Worm (Caenorhabditis elegans) whole organism, mixed stage, embryonic: Measurements from ENCODE around the gene srx-56.
A peak's percentile ranks its signal among the peaks of the same experiment; 100 is the strongest.
"Not testable (repeated sequence)": the region's sequence is repeated elsewhere in the genome, so short reads cannot be mapped to it uniquely, and the experiment has no call there.

ENCODE experiments used
- M03D4.4 ChIP-seq: sonication (generic microtip); optimal IDR thresholded peaks from 2 replicates; lab custom pipeline; 2017; ENCODE audit warnings: mild to moderate bottlenecking, missing genetic modification characterization, missing compliant biosample characterization
- bed-3 ChIP-seq: fragments of 200-800 bp; sonication (Bioruptor generic); optimal IDR thresholded peaks from 3 replicates; lab custom pipeline; 2018; ENCODE audit warnings: mild to moderate bottlenecking, missing genetic modification characterization, moderate library complexity, missing compliant biosample characterization
- blmp-1 ChIP-seq: fragments of 150-350 bp; optimal IDR thresholded peaks from 2 replicates; lab custom pipeline; 2014; ENCODE audit warnings: missing biosample characterization, missing genetic modification characterization
- ceh-39 ChIP-seq: fragments of 150-350 bp; optimal IDR thresholded peaks from 2 replicates; lab custom pipeline; 2014; ENCODE audit warnings: missing biosample characterization, missing genetic modification characterization
- ceh-43 ChIP-seq: fragments of 200-800 bp; sonication (Bioruptor generic); optimal IDR thresholded peaks from 2 replicates; lab custom pipeline; 2018; ENCODE audit warnings: mild to moderate bottlenecking, missing genetic modification characterization, moderate library complexity, missing compliant biosample characterization
- ceh-83 ChIP-seq: fragments of 200-800 bp; sonication (Bioruptor generic); optimal IDR thresholded peaks from 2 replicates; lab custom pipeline; 2018; ENCODE audit warnings: mild to moderate bottlenecking, missing genetic modification characterization, missing compliant biosample characterization
- ces-1 ChIP-seq: fragments of 150-350 bp; optimal IDR thresholded peaks from 2 replicates; lab custom pipeline; 2014; ENCODE audit warnings: missing biosample characterization, missing genetic modification reagents, missing genetic modification characterization
- cnd-1 ChIP-seq: fragments of 200-800 bp; sonication (Bioruptor generic); optimal IDR thresholded peaks from 2 replicates; lab custom pipeline; 2018; ENCODE audit warnings: mild to moderate bottlenecking, missing genetic modification characterization, missing compliant biosample characterization
- drap-1 ChIP-seq: fragments of 200-800 bp; sonication (Bioruptor generic); optimal IDR thresholded peaks from 3 replicates; lab custom pipeline; 2018; ENCODE audit warnings: mild to moderate bottlenecking, missing genetic modification characterization, missing compliant biosample characterization
- elt-1 ChIP-seq: sonication (generic microtip); optimal IDR thresholded peaks from 2 replicates; lab custom pipeline; 2017; ENCODE audit warnings: missing genetic modification characterization, mild to moderate bottlenecking, missing compliant biosample characterization, antibody characterized with exemption, moderate library complexity, borderline replicate concordance; ENCODE audit not compliant: insufficient read depth
- elt-3 ChIP-seq: fragments of 150-350 bp; optimal IDR thresholded peaks from 2 replicates; lab custom pipeline; 2014; ENCODE audit warnings: missing biosample characterization, missing genetic modification characterization
- flh-1 ChIP-seq: fragments of 200-800 bp; sonication (Bioruptor generic); optimal IDR thresholded peaks from 2 replicates; lab custom pipeline; 2018; ENCODE audit warnings: mild to moderate bottlenecking, missing genetic modification characterization, moderate library complexity, missing compliant biosample characterization
- ham-2 ChIP-seq: fragments of 200-800 bp; sonication (Bioruptor generic); optimal IDR thresholded peaks from 2 replicates; lab custom pipeline; 2018; ENCODE audit warnings: mild to moderate bottlenecking, missing genetic modification characterization, missing compliant biosample characterization
- hlh-1 ChIP-seq: fragments of 150-350 bp; optimal IDR thresholded peaks from 2 replicates; lab custom pipeline; 2014; ENCODE audit warnings: missing biosample characterization, missing genetic modification reagents, missing genetic modification characterization
- lin-13 ChIP-seq: fragments of 150-350 bp; optimal IDR thresholded peaks from 2 replicates; lab custom pipeline; 2014; ENCODE audit warnings: missing biosample characterization, missing genetic modification characterization
- lin-32 ChIP-seq: fragments of 200-800 bp; sonication (Bioruptor generic); optimal IDR thresholded peaks from 2 replicates; lab custom pipeline; 2018; ENCODE audit warnings: mild to moderate bottlenecking, missing genetic modification characterization, missing compliant biosample characterization
- lsy-2 ChIP-seq: fragments of 150-350 bp; optimal IDR thresholded peaks from 2 replicates; lab custom pipeline; 2014; ENCODE audit warnings: missing biosample characterization, missing genetic modification characterization
- mep-1 ChIP-seq: fragments of 150-350 bp; optimal IDR thresholded peaks from 2 replicates; lab custom pipeline; 2017; ENCODE audit warnings: missing biosample characterization, missing genetic modification reagents, missing genetic modification characterization, inconsistent platforms
- mls-2 ChIP-seq: sonication (generic microtip); optimal IDR thresholded peaks from 2 replicates; lab custom pipeline; 2016; ENCODE audit warnings: mild to moderate bottlenecking, missing genetic modification characterization, moderate library complexity, missing compliant biosample characterization
- nhr-12 ChIP-seq: fragments of 150-350 bp; optimal IDR thresholded peaks from 2 replicates; lab custom pipeline; 2014; ENCODE audit warnings: missing biosample characterization, missing genetic modification characterization
- nhr-2 ChIP-seq: fragments of 150-350 bp; optimal IDR thresholded peaks from 2 replicates; lab custom pipeline; 2014; ENCODE audit warnings: missing biosample characterization, missing genetic modification characterization
- nhr-28 ChIP-seq: fragments of 150-350 bp; optimal IDR thresholded peaks from 2 replicates; lab custom pipeline; 2014; ENCODE audit warnings: missing biosample characterization, missing genetic modification characterization
- nhr-76 ChIP-seq: sonication (generic microtip); optimal IDR thresholded peaks from 2 replicates; lab custom pipeline; 2017; ENCODE audit warnings: missing biosample characterization, missing genetic modification characterization
- pha-4 ChIP-seq: fragments of 150-350 bp; optimal IDR thresholded peaks from 2 replicates; lab custom pipeline; 2018; ENCODE audit warnings: missing biosample characterization, missing genetic modification reagents, missing genetic modification characterization
- sem-2 ChIP-seq: fragments of 200-800 bp; sonication (Bioruptor generic); optimal IDR thresholded peaks from 2 replicates; lab custom pipeline; 2018; ENCODE audit warnings: mild to moderate bottlenecking, missing genetic modification characterization, missing compliant biosample characterization
- snpc-4 ChIP-seq: fragments of 150-350 bp; optimal IDR thresholded peaks from 2 replicates; lab custom pipeline; 2014; ENCODE audit warnings: missing biosample characterization, missing genetic modification characterization
- sptf-1 ChIP-seq: sonication (generic microtip); optimal IDR thresholded peaks from 2 replicates; lab custom pipeline; 2017; ENCODE audit warnings: mild to moderate bottlenecking, missing genetic modification characterization, moderate library complexity, missing compliant biosample characterization
- tbx-8 ChIP-seq: fragments of 200-800 bp; sonication (Bioruptor generic); optimal IDR thresholded peaks from 2 replicates; lab custom pipeline; 2018; ENCODE audit warnings: mild to moderate bottlenecking, missing genetic modification characterization, moderate library complexity, missing compliant biosample characterization
- unc-120 ChIP-seq: sonication (generic microtip); optimal IDR thresholded peaks from 2 replicates; lab custom pipeline; 2017; ENCODE audit warnings: missing genetic modification characterization, missing compliant biosample characterization; ENCODE audit not compliant: poor library complexity, severe bottlenecking
- unc-39 ChIP-seq: fragments of 150-350 bp; optimal IDR thresholded peaks from 2 replicates; lab custom pipeline; 2014; ENCODE audit warnings: missing biosample characterization, missing genetic modification characterization
- unc-62 ChIP-seq: fragments of 150-350 bp; optimal IDR thresholded peaks from 2 replicates; lab custom pipeline; 2014; ENCODE audit warnings: missing biosample characterization, missing genetic modification reagents, missing genetic modification characterization
- zip-8 ChIP-seq: fragments of 150-350 bp; optimal IDR thresholded peaks from 2 replicates; lab custom pipeline; 2014; ENCODE audit warnings: missing biosample characterization, missing genetic modification characterization
- ztf-11 ChIP-seq: fragments of 150-350 bp; optimal IDR thresholded peaks from 2 replicates; lab custom pipeline; 2014; ENCODE audit warnings: missing biosample characterization, missing genetic modification characterization

srx-56 gene

ce11 chrV:7330868-7331267 lies 43.3 kb upstream of the srx-56 start, which contains the start of gene F10G2.2:
Gene F10G2.2 (plus strand): TSS chrV:7331168.
- no peak for TF ChIP-seq sptf-1
- TF ChIP-seq mep-1: no peak
- TF ChIP-seq elt-3 (tag; lab: Kevin White, UChicago): no peak
- no peak for TF ChIP-seq M03D4.4
- no peak for TF ChIP-seq flh-1
- TF ChIP-seq elt-1 (tag; lab: Kevin White, UChicago): no peak
- TF ChIP-seq drap-1 (GFP tag; lab: Kevin White, UChicago): no peak
- TF ChIP-seq nhr-2 (tag; lab: Kevin White, UChicago): no peak
- TF ChIP-seq zip-8 (tag; lab: Kevin White, UChicago): no peak
- no peak for TF ChIP-seq nhr-76 (tag; lab: Kevin White, UChicago)
- no peak for TF ChIP-seq snpc-4 (tag; lab: Kevin White, UChicago)
- no peak for TF ChIP-seq unc-39 (tag; lab: Kevin White, UChicago)

- TF ChIP-seq snpc-4 (tag; lab: Kevin White, UChicago) (no peak), ces-1 (GFP tag; lab: Kevin White, UChicago) (no peak), hlh-1 (tag; lab: Kevin White, UChicago) (peak; percentile 25)
These were observed 41.9 kb upstream of the srx-56 start, which contains the start of gene F10G2.1 for ce11 chrV:7332253-7332652. Gene F10G2.1 (plus strand): TSS chrV:7332553.

- not testable (repeated sequence) for TF ChIP-seq tbx-8; bed-3 (GFP tag; lab: Kevin White, UChicago); ceh-39
- TF ChIP-seq, all 35 proteins: peak for 0; not testable (repeated sequence) for 35
These were observed 37.0 kb upstream of the srx-56 start, which contains the start of gene F10G2.7 for ce11 chrV:7337218-7337617. Gene F10G2.7 (minus strand): TSS chrV:7337318.

- no peak for TF ChIP-seq ztf-11 (tag; lab: Kevin White, UChicago)
- no peak for TF ChIP-seq pha-4 (tag; lab: Kevin White, UChicago)
These were observed 34.4 kb upstream of the srx-56 start, which contains the start of gene srh-187 for ce11 chrV:7339831-7340230. Gene srh-187 (minus strand): TSS chrV:7339931.

- TF ChIP-seq ham-2 (GFP tag; lab: Kevin White, UChicago): no peak
- TF ChIP-seq sptf-1: no peak
- TF ChIP-seq unc-120: no peak
- no peak for TF ChIP-seq hlh-1 (tag; lab: Kevin White, UChicago)
- no peak for TF ChIP-seq elt-1 (tag; lab: Kevin White, UChicago)
- TF ChIP-seq M03D4.4: no peak
- TF ChIP-seq ceh-83 (GFP tag; lab: Kevin White, UChicago): no peak
- TF ChIP-seq mep-1: no peak
- no peak for TF ChIP-seq ceh-43 (GFP tag; lab: Kevin White, UChicago)
- TF ChIP-seq tbx-8: no peak
- no peak for TF ChIP-seq lin-32 (GFP tag; lab: Kevin White, UChicago)
- TF ChIP-seq bed-3 (GFP tag; lab: Kevin White, UChicago): no peak
- TF ChIP-seq elt-3 (tag; lab: Kevin White, UChicago): no peak
- no peak for TF ChIP-seq ces-1 (GFP tag; lab: Kevin White, UChicago)
- no peak for TF ChIP-seq drap-1 (GFP tag; lab: Kevin White, UChicago)
- TF ChIP-seq lsy-2: no peak
- TF ChIP-seq cnd-1: no peak
- TF ChIP-seq, all 35 proteins: peak for 0
These were observed 32.2 kb upstream of the srx-56 start, which contains the start of the genes nhr-263 and nhr-148 for ce11 chrV:7341942-7342341. Gene nhr-263 (minus strand): TSS chrV:7342042. Gene nhr-148 (plus strand): TSS chrV:7342156.

- TF ChIP-seq unc-62 (GFP tag; lab: Kevin White, UChicago): no peak
- no peak for TF ChIP-seq mls-2 (tag; lab: Kevin White, UChicago)
- TF ChIP-seq hlh-1 (tag; lab: Kevin White, UChicago): no peak
- no peak for TF ChIP-seq nhr-28 (tag; lab: Kevin White, UChicago)
- TF ChIP-seq sptf-1: no peak
- no peak for TF ChIP-seq nhr-2 (tag; lab: Kevin White, UChicago)
- TF ChIP-seq flh-1: no peak
- no peak for TF ChIP-seq zip-8 (tag; lab: Kevin White, UChicago)
- TF ChIP-seq lin-32 (GFP tag; lab: Kevin White, UChicago): no peak
- TF ChIP-seq nhr-12 (tag; lab: Kevin White, UChicago): no peak
- TF ChIP-seq elt-1 (tag; lab: Kevin White, UChicago): no peak
- TF ChIP-seq sem-2 (GFP tag; lab: Kevin White, UChicago): no peak
- no peak for TF ChIP-seq drap-1 (GFP tag; lab: Kevin White, UChicago)
- no peak for TF ChIP-seq unc-120
- no peak for TF ChIP-seq tbx-8
- no peak for TF ChIP-seq ces-1 (GFP tag; lab: Kevin White, UChicago)
- no peak for TF ChIP-seq lin-13 (tag; lab: Kevin White, UChicago)
- TF ChIP-seq blmp-1 (tag; lab: Kevin White, UChicago): no peak
- TF ChIP-seq nhr-76 (tag; lab: Kevin White, UChicago): no peak
These were observed 30.7 kb upstream of the srx-56 start, which contains the start of gene srh-244 for ce11 chrV:7343522-7343921. Gene srh-244 (plus strand): TSS chrV:7343822.
